Fruit fly (Drosophila melanogaster): ENCODE data around the gene Gr39a.

The Gr39a gene

DNA sequence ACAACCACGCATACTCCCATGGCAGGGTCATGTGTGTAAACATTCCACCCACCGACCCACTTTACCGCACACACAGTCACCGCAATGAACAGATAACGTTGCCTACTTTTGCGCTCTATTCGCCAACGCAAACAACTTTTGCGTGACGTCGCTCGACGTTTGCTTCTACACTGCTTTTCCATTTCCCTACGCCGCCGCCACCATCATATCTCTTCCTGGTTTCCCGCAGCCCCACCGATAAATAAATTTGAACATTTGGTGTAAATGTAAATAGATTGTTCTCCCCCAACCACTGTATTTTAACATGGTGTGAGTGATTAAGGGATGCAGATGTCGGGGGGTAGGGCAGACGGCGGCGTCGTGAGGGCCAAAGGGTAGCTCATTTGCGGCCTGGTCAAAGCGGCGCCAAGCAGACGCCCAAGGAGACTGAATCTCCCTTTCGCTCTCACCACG is 33.9 kb downstream of the Gr39a start:
- TF ChIP-seq CG14655 (GFP tag; optimal IDR thresholded peaks at IDR 0.05) (no peak), CG10348 (GFP tag; IDR thresholded peaks at IDR 0.05) (no peak), CG9948 (tag; optimal IDR thresholded peaks at IDR 0.05) (no peak), gl (tag; optimal IDR thresholded peaks at IDR 0.05) (no peak), rn (GFP tag; IDR thresholded peaks at IDR 0.05) (no peak), CG32121 (GFP tag; IDR thresholded peaks at IDR 0.05) (no peak), CG17806 (tag; optimal IDR thresholded peaks at IDR 0.05) (no peak), D1 (tag; optimal IDR thresholded peaks at IDR 0.05) (no peak), CG8159 (tag; optimal IDR thresholded peaks at IDR 0.05) (no peak), CG4496 (GFP tag; IDR thresholded peaks at IDR 0.05) (no peak), CG13204 (GFP tag; optimal IDR thresholded peaks at IDR 0.05) (no peak), Pif1A (GFP tag; optimal IDR thresholded peaks at IDR 0.05) (no peak), CG12605 (GFP tag; IDR thresholded peaks at IDR 0.05) (no peak), CG15710 (tag; optimal IDR thresholded peaks at IDR 0.05) (no peak), fd96Ca (GFP tag; IDR thresholded peaks at IDR 0.05) (no peak), CG34367 (tag; optimal IDR thresholded peaks at IDR 0.05) (no peak), EcR (GFP tag; optimal IDR thresholded peaks at IDR 0.05) (no peak), Snoo (tag; optimal IDR thresholded peaks at IDR 0.05) (no peak), Ets98B (GFP tag; IDR thresholded peaks at IDR 0.05) (no peak)

DNA sequence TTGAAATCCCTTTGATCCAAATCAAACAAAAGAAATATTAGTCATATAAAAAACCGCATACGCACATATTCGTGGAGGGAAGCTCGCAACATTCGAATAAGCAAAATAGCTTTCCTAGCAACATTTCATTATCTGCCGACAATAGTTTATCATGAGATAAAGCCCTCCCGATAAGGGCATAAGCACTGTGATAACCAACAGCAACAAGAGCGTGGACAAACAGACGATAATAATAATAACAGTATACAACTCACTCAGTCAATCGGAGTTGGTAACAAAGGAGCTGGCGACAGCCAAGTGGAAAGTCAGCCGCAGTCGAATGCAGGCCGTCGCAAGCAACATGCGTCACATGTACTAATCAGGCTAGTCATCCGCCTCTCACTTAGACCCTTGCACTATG is 38.8 kb downstream of the Gr39a start:
- no peak for TF ChIP-seq CG8301 (tag; optimal IDR thresholded peaks at IDR 0.05)
- no peak for TF ChIP-seq CG8159 (tag; optimal IDR thresholded peaks at IDR 0.05)
- TF ChIP-seq CG4496 (GFP tag; IDR thresholded peaks at IDR 0.05): no peak

DNA sequence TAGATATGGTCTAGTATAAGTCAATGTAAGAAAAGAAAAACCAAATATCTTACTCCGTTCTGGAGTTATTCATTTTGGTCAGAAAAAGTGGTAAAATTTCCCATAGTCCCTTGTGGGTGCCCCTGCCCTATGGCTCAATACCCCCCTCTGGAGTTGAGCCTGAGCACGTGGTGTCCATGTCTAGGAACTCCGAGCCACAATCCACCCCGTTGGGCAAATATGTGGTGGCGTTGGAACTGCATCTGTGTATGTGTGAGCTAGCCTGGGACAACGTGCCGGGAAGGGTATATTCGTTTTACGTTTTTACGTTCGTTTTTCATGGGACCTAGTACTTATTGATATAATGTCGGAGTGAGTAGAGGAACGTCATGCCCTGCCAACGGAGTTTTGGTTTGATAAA is 40.3 kb downstream of the Gr39a start:
- TF ChIP-seq Pif1B (GFP tag; optimal IDR thresholded peaks at IDR 0.05) (no peak), CG17806 (tag; optimal IDR thresholded peaks at IDR 0.05) (no peak), CG14655 (GFP tag; optimal IDR thresholded peaks at IDR 0.05) (no peak), Pif1A (GFP tag; optimal IDR thresholded peaks at IDR 0.05) (no peak), D1 (tag; optimal IDR thresholded peaks at IDR 0.05) (no peak), CG4496 (GFP tag; IDR thresholded peaks at IDR 0.05) (no peak), gl (tag; optimal IDR thresholded peaks at IDR 0.05) (no peak), CG13204 (GFP tag; optimal IDR thresholded peaks at IDR 0.05) (no peak), CG8301 (tag; optimal IDR thresholded peaks at IDR 0.05) (no peak), CG15710 (tag; optimal IDR thresholded peaks at IDR 0.05) (no peak), Snoo (tag; optimal IDR thresholded peaks at IDR 0.05) (no peak), CG32121 (GFP tag; IDR thresholded peaks at IDR 0.05) (no peak), rn (GFP tag; IDR thresholded peaks at IDR 0.05) (no peak)

DNA sequence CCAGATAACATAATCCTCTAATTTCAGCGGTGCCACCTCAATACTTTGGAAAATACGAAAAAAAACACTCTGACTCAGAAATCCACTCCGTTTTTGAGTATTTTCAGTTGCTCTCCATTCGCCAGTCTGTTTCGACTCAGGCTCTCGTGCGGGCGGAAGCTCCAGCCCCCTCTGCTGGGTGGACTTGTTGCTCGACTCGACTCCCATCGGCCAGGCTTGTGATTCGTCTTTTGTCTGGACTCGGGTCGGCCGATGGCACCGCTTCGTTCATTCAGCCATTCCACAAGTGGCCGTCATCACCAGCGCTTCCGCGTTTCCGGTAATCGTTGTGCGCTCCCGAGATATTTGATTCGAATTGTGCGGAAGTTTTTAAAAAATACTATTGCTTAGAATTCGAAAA is 41.0 kb downstream of the Gr39a start, which contains the start of gene dimm:
TSS of gene dimm (plus strand) at position 255 of the 400 bp plus-strand sequence.
- TF ChIP-seq CG9948 (tag; optimal IDR thresholded peaks at IDR 0.05) (no peak), CG13204 (GFP tag; optimal IDR thresholded peaks at IDR 0.05) (no peak), fd96Ca (GFP tag; IDR thresholded peaks at IDR 0.05) (no peak), EcR (GFP tag; optimal IDR thresholded peaks at IDR 0.05) (no peak), CG15710 (tag; optimal IDR thresholded peaks at IDR 0.05) (no peak)

dm6 chr2L:21341706-21342105 is 51.2 kb downstream of the Gr39a start:
- TF ChIP-seq CG32121 (GFP tag; IDR thresholded peaks at IDR 0.05): no peak
- no peak for TF ChIP-seq CG8159 (tag; optimal IDR thresholded peaks at IDR 0.05)
- TF ChIP-seq CG4496 (GFP tag; IDR thresholded peaks at IDR 0.05): no peak
- TF ChIP-seq fd96Ca (GFP tag; IDR thresholded peaks at IDR 0.05): no peak
- TF ChIP-seq CG13204 (GFP tag; optimal IDR thresholded peaks at IDR 0.05): no peak
- TF ChIP-seq Pif1A (GFP tag; optimal IDR thresholded peaks at IDR 0.05): no peak
- no peak for TF ChIP-seq CG9948 (tag; optimal IDR thresholded peaks at IDR 0.05)
- TF ChIP-seq CG14655 (GFP tag; optimal IDR thresholded peaks at IDR 0.05): no peak
- TF ChIP-seq CG10348 (GFP tag; IDR thresholded peaks at IDR 0.05): no peak
- no peak for TF ChIP-seq CG15710 (tag; optimal IDR thresholded peaks at IDR 0.05)
- no peak for TF ChIP-seq Ets98B (GFP tag; IDR thresholded peaks at IDR 0.05)
- TF ChIP-seq CG17806 (tag; optimal IDR thresholded peaks at IDR 0.05): no peak

- no peak for TF ChIP-seq CG14655 (GFP tag; optimal IDR thresholded peaks at IDR 0.05)
- TF ChIP-seq gl (tag; optimal IDR thresholded peaks at IDR 0.05): no peak
- TF ChIP-seq CG10348 (GFP tag; IDR thresholded peaks at IDR 0.05): no peak
- TF ChIP-seq Ets98B (GFP tag; IDR thresholded peaks at IDR 0.05): no peak
- TF ChIP-seq rn (GFP tag; IDR thresholded peaks at IDR 0.05): no peak
- TF ChIP-seq Pif1B (GFP tag; optimal IDR thresholded peaks at IDR 0.05): no peak
- TF ChIP-seq CG8301 (tag; optimal IDR thresholded peaks at IDR 0.05): no peak
- no peak for TF ChIP-seq D1 (tag; optimal IDR thresholded peaks at IDR 0.05)
- no peak for TF ChIP-seq CG15710 (tag; optimal IDR thresholded peaks at IDR 0.05)
- no peak for TF ChIP-seq CG34367 (tag; optimal IDR thresholded peaks at IDR 0.05)
- no peak for TF ChIP-seq fd96Ca (GFP tag; IDR thresholded peaks at IDR 0.05)
- TF ChIP-seq Pif1A (GFP tag; optimal IDR thresholded peaks at IDR 0.05): no peak
- TF ChIP-seq CG9948 (tag; optimal IDR thresholded peaks at IDR 0.05): no peak
Measured at dm6 chr2L:21344203-21344753, 53.7 kb downstream of the Gr39a start, which contains the start of gene Tsp39D. Gene Tsp39D, plus strand, starts transcription at chr2L:21344607.
